Fruit fly (Drosophila melanogaster): ENCODE results near the gene mthl10.

Gene mthl10

DNA sequence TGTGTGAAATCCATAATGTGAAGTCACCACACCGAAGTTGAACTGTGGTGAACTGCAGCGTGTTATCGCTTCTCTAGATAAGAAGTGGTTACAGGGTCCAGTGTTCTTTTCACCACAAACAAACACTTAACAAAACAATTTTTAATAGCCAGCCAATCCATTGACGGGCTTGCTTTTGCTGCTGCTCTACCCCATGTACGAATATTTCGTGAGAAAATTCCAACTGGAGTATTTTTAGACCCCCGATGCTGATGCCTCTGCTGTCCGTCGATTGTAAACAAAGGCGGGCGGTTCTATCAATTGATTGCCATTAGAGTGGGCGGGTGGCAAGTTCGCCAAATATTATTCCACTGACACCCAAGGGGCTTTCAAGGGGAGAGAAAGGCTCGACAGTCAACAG is 3.6 kb downstream of the mthl10 start (continued):
- TF ChIP-seq HLHmδ (GFP tag; optimal IDR thresholded peaks at IDR 0.05) (no peak), Lim3 (GFP tag; IDR thresholded peaks at IDR 0.05) (no peak), CG8924 (tag; optimal IDR thresholded peaks at IDR 0.05) (no peak), grau (tag; optimal IDR thresholded peaks at IDR 0.05) (peak; percentile 13), CG8765 (GFP tag; IDR thresholded peaks at IDR 0.05) (no peak), hbn (GFP tag; IDR thresholded peaks at IDR 0.05; ENCODE audit: partially characterized antibody) (no peak), ci (GFP tag; IDR thresholded peaks at IDR 0.05) (peak; percentile 22; the same call in 1 of the 3 replicates), Gug (GFP tag; IDR thresholded peaks at IDR 0.05) (no peak), CG10462 (GFP tag; optimal IDR thresholded peaks at IDR 0.05) (no peak), br (optimal IDR thresholded peaks at IDR 0.05) (no peak), Hr78 (GFP tag; optimal IDR thresholded peaks at IDR 0.05) (peak in 1 of 2 experiments; percentile 32), CG9609 (GFP tag; optimal IDR thresholded peaks at IDR 0.05) (no peak), CG13424 (tag; optimal IDR thresholded peaks at IDR 0.05) (no peak), croc (GFP tag; conservative IDR thresholded peaks at IDR 0.05) (no peak), CG11723 (GFP tag; optimal IDR thresholded peaks at IDR 0.05) (no peak), wdn (GFP tag; IDR thresholded peaks at IDR 0.05) (0 out of 2 replicates have a peak, but pooled peaks have one; percentile 19), NfI (GFP tag; optimal IDR thresholded peaks at IDR 0.05) (no peak), oc (tag; optimal IDR thresholded peaks at IDR 0.05) (no peak), pho (GFP tag; optimal IDR thresholded peaks at IDR 0.05) (no peak), sc (optimal IDR thresholded peaks at IDR 0.05) (no peak), sc (GFP tag; optimal IDR thresholded peaks at IDR 0.05) (no peak), dmrt99B (tag; optimal IDR thresholded peaks at IDR 0.05) (peak; percentile 9), lov (optimal IDR thresholded peaks at IDR 0.05) (no peak), lov (GFP tag; IDR thresholded peaks at IDR 0.05) (no peak), zfh2 (GFP tag; optimal IDR thresholded peaks at IDR 0.05) (no peak), Hmr (GFP tag; optimal IDR thresholded peaks at IDR 0.05) (no peak), CG12391 (tag; optimal IDR thresholded peaks at IDR 0.05) (no peak), klu (GFP tag; IDR thresholded peaks at IDR 0.05) (no peak), lab (GFP tag; optimal IDR thresholded peaks at IDR 0.05) (peak; percentile 58), ken (GFP tag; IDR thresholded peaks at IDR 0.05) (no peak), Antp (GFP tag; optimal IDR thresholded peaks at IDR 0.05) (no peak), Bdp1 (GFP tag; optimal IDR thresholded peaks at IDR 0.05) (no peak), gro (GFP tag; optimal IDR thresholded peaks at IDR 0.05) (no peak), ham (GFP tag; IDR thresholded peaks at IDR 0.05) (no peak), TFAM (GFP tag; optimal IDR thresholded peaks at IDR 0.05) (no peak), Tbp (GFP tag; optimal IDR thresholded peaks at IDR 0.05) (no peak), C15 (GFP tag; IDR thresholded peaks at IDR 0.05) (no peak), Dfd (GFP tag; optimal IDR thresholded peaks at IDR 0.05) (no peak), so (GFP tag; IDR thresholded peaks at IDR 0.05) (no peak), Nf-YB (GFP tag; optimal IDR thresholded peaks at IDR 0.05) (no peak), CG18764 (GFP tag; optimal IDR thresholded peaks at IDR 0.05) (no peak), zen2 (GFP tag; IDR thresholded peaks at IDR 0.05; ENCODE audit: partially characterized antibody) (no peak), CG12071 (GFP tag; optimal IDR thresholded peaks at IDR 0.05) (peak; percentile 2), CG31441 (GFP tag; IDR thresholded peaks at IDR 0.05) (no peak), E2f2 (GFP tag; IDR thresholded peaks at IDR 0.05) (peak; percentile 35; the same call in 1 of the 2 replicates), CG15479 (GFP tag; optimal IDR thresholded peaks at IDR 0.05) (no peak), CG3995 (GFP tag; optimal IDR thresholded peaks at IDR 0.05) (no peak), sd (tag; optimal IDR thresholded peaks at IDR 0.05) (peak; percentile 81), cwo (GFP tag; optimal IDR thresholded peaks at IDR 0.05) (peak; percentile 6), Trl (optimal IDR thresholded peaks at IDR 0.05) (no peak), Trl (GFP tag; optimal IDR thresholded peaks at IDR 0.05) (no peak), gce (GFP tag; IDR thresholded peaks at IDR 0.05) (no peak), Stat92E (GFP tag; optimal IDR thresholded peaks at IDR 0.05) (no peak)
